Fruit fly (Drosophila melanogaster): ENCODE results near the gene CG5509.

DNA sequence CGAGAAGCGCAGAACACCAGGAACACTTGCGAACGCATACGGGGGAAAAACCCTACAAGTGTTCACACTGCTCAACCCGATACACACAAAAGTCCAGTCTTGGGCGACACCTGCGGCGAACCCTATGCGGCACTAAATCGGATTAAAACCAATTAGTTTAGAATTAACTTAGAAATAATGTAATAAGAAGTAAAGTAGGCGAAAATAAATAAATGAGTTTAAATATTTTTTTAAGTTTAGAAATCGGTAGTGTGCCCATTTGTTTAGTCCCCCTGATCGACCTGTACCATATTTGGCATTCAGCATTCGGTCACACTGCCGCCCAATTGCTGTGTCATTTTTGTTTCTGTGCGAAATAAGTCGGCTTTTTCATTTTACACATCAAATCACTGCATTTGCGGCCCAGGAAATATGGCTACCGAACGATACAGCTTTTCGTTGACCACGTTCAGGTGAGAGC lies 21.2 kb upstream of the CG5509 start, which contains the start of gene Prosalpha2:
- TF ChIP-seq psq (optimal IDR thresholded peaks at IDR 0.05) = no peak
- no peak for TF ChIP-seq pan (optimal IDR thresholded peaks at IDR 0.05)
- TF ChIP-seq CG8478 (optimal IDR thresholded peaks at IDR 0.05) = no peak

Data from whole organism.